Worm (Caenorhabditis elegans) whole organism, midembryonic: ENCODE results near the gene srx-4.
A peak's percentile ranks its signal among the peaks of the same experiment; 100 is the strongest.

Experiments used
- T22C8.4 ChIP-seq: fragments of 200-800 bp; sonication (Bioruptor generic); IDR thresholded peaks from 2 replicates; pipeline ENCODE4 v1.3.6; 2022; ENCODE audit warnings: missing genetic modification characterization, missing compliant biosample characterization
- cog-1 ChIP-seq: sonication (generic microtip); optimal IDR thresholded peaks from 2 replicates; lab custom pipeline; 2016; ENCODE audit warnings: missing genetic modification characterization, missing compliant biosample characterization
- flt-1 ChIP-seq: fragments of 200-800 bp; sonication (Bioruptor generic); IDR thresholded peaks from 2 replicates; pipeline ENCODE4 v1.3.6; 2022; ENCODE audit warnings: missing genetic modification characterization, missing compliant biosample characterization
- klf-2 ChIP-seq: fragments of 200-800 bp; sonication (Bioruptor generic); conservative IDR thresholded peaks from 2 replicates; pipeline ENCODE4 v1.3.6; 2022; ENCODE audit warnings: missing genetic modification reagents, missing genetic modification characterization, missing compliant biosample characterization
- med-1 ChIP-seq: sonication (generic microtip); optimal IDR thresholded peaks from 2 replicates; lab custom pipeline; 2017; ENCODE audit warnings: missing genetic modification characterization, mild to moderate bottlenecking, missing compliant biosample characterization, antibody characterized with exemption, missing genetic modification reagents; ENCODE audit not compliant: insufficient read depth
- ref-1 ChIP-seq: fragments of 200-800 bp; sonication (Bioruptor generic); conservative IDR thresholded peaks from 2 replicates; pipeline ENCODE4 v1.3.6; 2022; ENCODE audit warnings: missing genetic modification reagents, missing genetic modification characterization, missing compliant biosample characterization
- tab-1 ChIP-seq: fragments of 200-800 bp; sonication (Bioruptor generic); IDR thresholded peaks from 2 replicates; pipeline ENCODE4 v1.3.6; 2022; ENCODE audit warnings: missing genetic modification characterization, missing compliant biosample characterization
- ztf-23 ChIP-seq: fragments of 200-800 bp; sonication (Bioruptor generic); IDR thresholded peaks from 2 replicates; pipeline ENCODE4 v1.3.6; 2022; ENCODE audit warnings: missing genetic modification reagents, missing genetic modification characterization, missing compliant biosample characterization
- ztf-29 ChIP-seq: fragments of 200-800 bp; sonication (Bioruptor generic); IDR thresholded peaks from 2 replicates; pipeline ENCODE4 v1.3.6; 2022; ENCODE audit warnings: missing genetic modification reagents, missing genetic modification characterization, missing compliant biosample characterization

ce11 chrV:723895-724352, 31.4 kb upstream of the srx-4 start, which contains the start of gene fbxb-72:
- TF ChIP-seq klf-2 (GFP tag; lab: Robert Waterston, UW) (no peak), tab-1 (GFP tag; lab: Robert Waterston, UW) (no peak), med-1 (GFP tag; lab: Kevin White, UChicago) (no peak), flt-1 (peak; percentile 51; the same call in 1 of the 2 replicates), ztf-29 (GFP tag; lab: Robert Waterston, UW) (no peak), ztf-23 (GFP tag; lab: Robert Waterston, UW) (no peak), ref-1 (GFP tag; lab: Robert Waterston, UW) (no peak), T22C8.4 (no peak), cog-1 (tag; lab: Kevin White, UChicago) (no peak)
